Fruit fly (Drosophila melanogaster) whole organism, embryonic: ENCODE measurements around the gene CG33287.
A peak's percentile ranks its signal among the peaks of the same experiment; 100 is the strongest.

ENCODE experiments used
- ATbp ChIP-seq: fragments of 200-800 bp; sonication (Bioruptor generic); optimal IDR thresholded peaks from 2 replicates; lab custom pipeline; 2017; ENCODE audit warnings: missing biosample characterization, mild to moderate bottlenecking, missing genetic modification characterization, missing genetic modification reagents
- Antp ChIP-seq: fragments of 200-800 bp; sonication (Bioruptor generic); optimal IDR thresholded peaks from 3 replicates; lab custom pipeline; 2016; ENCODE audit warnings: missing biosample characterization, missing genetic modification characterization
- Blimp-1 ChIP-seq: fragments of 200-800 bp; sonication (Bioruptor generic); optimal IDR thresholded peaks from 3 replicates; lab custom pipeline; 2018; ENCODE audit warnings: missing biosample characterization, missing genetic modification characterization, mild to moderate bottlenecking, moderate library complexity, missing genetic modification reagents
- CG10462 ChIP-seq: fragments of 200-800 bp; sonication (Bioruptor generic); optimal IDR thresholded peaks from 2 replicates; lab custom pipeline; 2016; ENCODE audit warnings: missing biosample characterization, missing genetic modification characterization
- CG10565 ChIP-seq: fragments of 200-800 bp; sonication (Bioruptor generic); optimal IDR thresholded peaks from 3 replicates; lab custom pipeline; 2016; ENCODE audit warnings: missing biosample characterization, mild to moderate bottlenecking, missing genetic modification characterization
- CG12219 ChIP-seq: fragments of 200-800 bp; sonication (Bioruptor generic); optimal IDR thresholded peaks from 3 replicates; lab custom pipeline; 2018; ENCODE audit warnings: missing biosample characterization, mild to moderate bottlenecking, missing genetic modification characterization
- CG12236 ChIP-seq: fragments of 200-800 bp; sonication (Bioruptor generic); optimal IDR thresholded peaks from 2 replicates; lab custom pipeline; 2016; ENCODE audit warnings: missing biosample characterization, missing genetic modification characterization
- CG13624 ChIP-seq: fragments of 200-800 bp; sonication (Bioruptor generic); optimal IDR thresholded peaks from 2 replicates; lab custom pipeline; 2016; ENCODE audit warnings: missing biosample characterization, missing genetic modification characterization
- CG15601 ChIP-seq: fragments of 200-800 bp; sonication (Bioruptor generic); optimal IDR thresholded peaks from 3 replicates; lab custom pipeline; 2019; ENCODE audit warnings: missing biosample characterization, mild to moderate bottlenecking, missing genetic modification characterization, moderate library complexity
- CG1647 ChIP-seq: fragments of 200-800 bp; sonication (Bioruptor generic); optimal IDR thresholded peaks from 3 replicates; lab custom pipeline; 2016; ENCODE audit warnings: missing biosample characterization, missing genetic modification characterization
- CG16779 ChIP-seq: fragments of 200-800 bp; sonication (Bioruptor generic); IDR thresholded peaks from 2 replicates; pipeline ENCODE4 v1.3.6; 2022; ENCODE audit warnings: missing biosample characterization, missing genetic modification characterization
- CG18262 ChIP-seq: fragments of 200-800 bp; optimal IDR thresholded peaks from 3 replicates; lab custom pipeline; 2019; ENCODE audit warnings: missing biosample characterization, mild to moderate bottlenecking, missing genetic modification characterization, moderate library complexity
- CG18619 ChIP-seq: fragments of 200-800 bp; sonication (Bioruptor generic); optimal IDR thresholded peaks from 3 replicates; lab custom pipeline; 2017; ENCODE audit warnings: missing biosample characterization, mild to moderate bottlenecking, missing genetic modification characterization
- CG31441 ChIP-seq: fragments of 200-800 bp; sonication (Bioruptor generic); IDR thresholded peaks from 2 replicates; pipeline ENCODE4 v1.3.6; 2022; ENCODE audit warnings: missing biosample characterization, missing genetic modification characterization
- CG6175 ChIP-seq: fragments of 200-800 bp; sonication (Bioruptor generic); IDR thresholded peaks from 3 replicates; pipeline ENCODE4 v1.3.6; 2022; ENCODE audit warnings: missing biosample characterization, missing genetic modification characterization
- CG6272 ChIP-seq: fragments of 200-800 bp; sonication (Bioruptor generic); IDR thresholded peaks from 2 replicates; pipeline ENCODE4 v1.3.6; 2022; ENCODE audit warnings: missing biosample characterization, missing genetic modification characterization
- CG6765 ChIP-seq: fragments of 200-800 bp; sonication (Bioruptor generic); optimal IDR thresholded peaks from 3 replicates; lab custom pipeline; 2017; ENCODE audit warnings: missing biosample characterization, mild to moderate bottlenecking, missing genetic modification characterization
- CG8765 ChIP-seq: fragments of 200-800 bp; sonication (Bioruptor generic); IDR thresholded peaks from 2 replicates; pipeline ENCODE4 v1.3.6; 2022; ENCODE audit warnings: missing biosample characterization, missing genetic modification characterization
- Dad ChIP-seq: fragments of 200-800 bp; sonication (Bioruptor generic); optimal IDR thresholded peaks from 3 replicates; lab custom pipeline; 2016; ENCODE audit warnings: missing biosample characterization, missing genetic modification characterization
- Drgx ChIP-seq: fragments of 200-800 bp; sonication (Bioruptor generic); IDR thresholded peaks from 2 replicates; pipeline ENCODE4 v1.3.6; 2022; ENCODE audit warnings: missing biosample characterization, missing genetic modification characterization
- E2f2 ChIP-seq: fragments of 200-800 bp; sonication (Bioruptor generic); IDR thresholded peaks from 2 replicates; pipeline ENCODE4 v1.3.6; 2022; ENCODE audit warnings: missing biosample characterization, missing genetic modification characterization
- H15 ChIP-seq: fragments of 200-800 bp; sonication (Bioruptor generic); IDR thresholded peaks from 3 replicates; pipeline ENCODE4 v1.3.6; 2022; ENCODE audit warnings: missing biosample characterization, missing genetic modification characterization
- Poxn ChIP-seq: fragments of 200-800 bp; sonication (Bioruptor generic); IDR thresholded peaks from 2 replicates; pipeline ENCODE4 v1.3.6; 2022; ENCODE audit warnings: missing biosample characterization, missing genetic modification characterization
- Sin3A ChIP-seq: fragments of >200 bp; optimal IDR thresholded peaks from 2 replicates; lab custom pipeline; 2018
- Six4 ChIP-seq: fragments of 200-800 bp; sonication (Bioruptor generic); optimal IDR thresholded peaks from 2 replicates; lab custom pipeline; 2016; ENCODE audit warnings: missing biosample characterization, missing genetic modification characterization
- Sry-β ChIP-seq: fragments of 200-800 bp; sonication (Bioruptor generic); optimal IDR thresholded peaks from 2 replicates; lab custom pipeline; 2018; ENCODE audit warnings: missing biosample characterization, mild to moderate bottlenecking, missing genetic modification characterization, moderate library complexity
- Sry-δ ChIP-seq: fragments of 200-800 bp; sonication (Bioruptor generic); optimal IDR thresholded peaks from 2 replicates; lab custom pipeline; 2016; ENCODE audit warnings: missing biosample characterization, missing genetic modification characterization
- br ChIP-seq: fragments of >200 bp; optimal IDR thresholded peaks from 2 replicates; lab custom pipeline; 2017
- bsh ChIP-seq, 2 experiments: fragments of 200-800 bp; sonication (Bioruptor generic); optimal IDR thresholded peaks; 2 replicates each; lab custom pipeline; 2017 to 2018; ENCODE audit warnings: mild to moderate bottlenecking in 2 of 2, missing biosample characterization in 2 of 2, missing genetic modification characterization in 2 of 2, moderate library complexity in 1 of 2
- caup ChIP-seq: fragments of 200-800 bp; sonication (Bioruptor generic); optimal IDR thresholded peaks from 3 replicates; lab custom pipeline; 2017; ENCODE audit warnings: missing biosample characterization, mild to moderate bottlenecking, missing genetic modification characterization, moderate library complexity; ENCODE audit not compliant: severe bottlenecking
- chn ChIP-seq: fragments of 200-800 bp; sonication (Bioruptor generic); optimal IDR thresholded peaks from 2 replicates; lab custom pipeline; 2016; ENCODE audit warnings: missing biosample characterization, missing genetic modification characterization
- ci ChIP-seq: fragments of 200-800 bp; sonication (Bioruptor generic); IDR thresholded peaks from 3 replicates; pipeline ENCODE4 v1.3.6; 2022; ENCODE audit warnings: missing biosample characterization, missing genetic modification characterization
- corto ChIP-seq: fragments of 200-800 bp; sonication (Bioruptor generic); optimal IDR thresholded peaks from 2 replicates; lab custom pipeline; 2016; ENCODE audit warnings: missing biosample characterization, mild to moderate bottlenecking, missing genetic modification characterization, moderate library complexity
- croc ChIP-seq: fragments of 200-800 bp; sonication (Bioruptor generic); conservative IDR thresholded peaks from 3 replicates; pipeline ENCODE4 v1.3.6; 2022; ENCODE audit warnings: missing biosample characterization, missing genetic modification characterization
- fd96Cb ChIP-seq: fragments of 200-800 bp; sonication (Bioruptor generic); optimal IDR thresholded peaks from 2 replicates; lab custom pipeline; 2018; ENCODE audit warnings: missing biosample characterization, mild to moderate bottlenecking, missing genetic modification characterization, moderate library complexity
- ftz-f1 ChIP-seq: fragments of 200-800 bp; sonication (Bioruptor generic); optimal IDR thresholded peaks from 2 replicates; lab custom pipeline; 2016; ENCODE audit warnings: missing biosample characterization, missing genetic modification characterization
- gcm2 ChIP-seq: fragments of 200-800 bp; sonication (Bioruptor generic); optimal IDR thresholded peaks from 2 replicates; lab custom pipeline; 2016; ENCODE audit warnings: missing biosample characterization, missing genetic modification characterization
- grau ChIP-seq: fragments of 200-800 bp; optimal IDR thresholded peaks from 3 replicates; lab custom pipeline; 2019; ENCODE audit warnings: missing biosample characterization, mild to moderate bottlenecking, missing genetic modification characterization, moderate library complexity
- ken ChIP-seq: fragments of 200-800 bp; sonication (Bioruptor generic); IDR thresholded peaks from 3 replicates; pipeline ENCODE4 v1.3.6; 2022; ENCODE audit warnings: missing biosample characterization, missing genetic modification characterization
- mam ChIP-seq: fragments of 200-800 bp; sonication (Bioruptor generic); optimal IDR thresholded peaks from 3 replicates; lab custom pipeline; 2016; ENCODE audit warnings: missing biosample characterization, missing genetic modification characterization
- nom ChIP-seq: fragments of 200-800 bp; sonication (Bioruptor generic); optimal IDR thresholded peaks from 2 replicates; lab custom pipeline; 2017; ENCODE audit warnings: missing biosample characterization, missing genetic modification characterization, mild to moderate bottlenecking, moderate library complexity, missing genetic modification reagents
- otp ChIP-seq: fragments of 200-800 bp; sonication (Bioruptor generic); IDR thresholded peaks from 3 replicates; pipeline ENCODE4, ENCODE4 v1.3.6; 2022; ENCODE audit warnings: missing biosample characterization, missing genetic modification characterization
- prd ChIP-seq, 3 experiments: fragments of >200 bp in 2 of 3; fragments of 200-800 bp in 1 of 3; sonication (Bioruptor generic) in 1 of 3; optimal IDR thresholded peaks in 2 of 3; IDR thresholded peaks in 1 of 3; 2 replicates in 2 of 3; 3 replicates in 1 of 3; pipeline versions ENCODE4 v1.3.6 to Lab custom; 2017 to 2022; ENCODE audit warnings: missing biosample characterization in 1 of 3, missing genetic modification characterization in 1 of 3
- sc ChIP-seq, 3 experiments: fragments of >200 bp in 2 of 3; fragments of 200-800 bp in 1 of 3; sonication (Bioruptor generic) in 1 of 3; optimal IDR thresholded peaks; 2 replicates in 2 of 3; 3 replicates in 1 of 3; lab custom pipeline; 2017; ENCODE audit warnings: mild to moderate bottlenecking in 1 of 3, missing biosample characterization in 1 of 3, missing genetic modification characterization in 1 of 3, missing genetic modification reagents in 1 of 3
- slbo ChIP-seq: fragments of 200-800 bp; sonication (Bioruptor generic); IDR thresholded peaks from 2 replicates; pipeline ENCODE4 v1.3.6; 2022; ENCODE audit warnings: missing biosample characterization, missing genetic modification characterization
- sob ChIP-seq: fragments of 200-800 bp; sonication (Bioruptor generic); IDR thresholded peaks from 2 replicates; pipeline ENCODE4 v1.3.6; 2022; ENCODE audit warnings: missing biosample characterization, missing genetic modification characterization
- usp ChIP-seq: fragments of >200 bp; optimal IDR thresholded peaks from 2 replicates; lab custom pipeline; 2017; ENCODE audit warnings: missing biosample characterization, missing genetic modification characterization
- vfl ChIP-seq: fragments of 200-800 bp; sonication (Bioruptor generic); optimal IDR thresholded peaks from 2 replicates; lab custom pipeline; 2016; ENCODE audit warnings: missing biosample characterization, missing genetic modification characterization
- vnd ChIP-seq: fragments of 200-800 bp; sonication (Bioruptor generic); IDR thresholded peaks from 3 replicates; pipeline ENCODE4 v1.3.6; 2022; ENCODE audit warnings: missing biosample characterization, missing genetic modification characterization; ENCODE audit not compliant: partially characterized antibody
- zfh1 ChIP-seq: fragments of 200-800 bp; sonication (Bioruptor generic); IDR thresholded peaks from 3 replicates; pipeline ENCODE4 v1.3.6; 2022; ENCODE audit warnings: missing biosample characterization, missing genetic modification characterization

The CG33287 gene

dm6 chr3L:20950520-20951135 lies 19.8 kb downstream of the CG33287 start (continued):
- TF ChIP-seq sc (optimal IDR thresholded peaks at IDR 0.05; lab: Kevin White, UChicago) (no peak), sc (GFP tag; optimal IDR thresholded peaks at IDR 0.05; lab: Kevin White, UChicago) (peak; percentile 61), nom (GFP tag; lab: Kevin White, UChicago) (peak; percentile 65), grau (tag; lab: Kevin White, UChicago) (peak; percentile 8), CG6765 (GFP tag; lab: Kevin White, UChicago) (no peak), bsh (GFP tag; optimal IDR thresholded peaks at IDR 0.05; lab: Kevin White, UChicago) (peak; percentile 45 to 94), Drgx (peak; percentile 69), corto (GFP tag; lab: Kevin White, UChicago) (peak; percentile 54), Dad (GFP tag; lab: Kevin White, UChicago) (no peak), Blimp-1 (peak; percentile 36), CG31441 (0 out of 2 replicates have a peak, but pooled peaks have one; percentile 26), CG18262 (peak; percentile 50), fd96Cb (tag; lab: Kevin White, UChicago) (peak; percentile 37), CG15601 (tag; lab: Kevin White, UChicago) (no peak), ATbp (peak; percentile 7)

dm6 chr3L:20950136-20950499 lies 20.3 kb downstream of the CG33287 start:
- no peak for TF ChIP-seq CG8765 (GFP tag; lab: Robert Waterston, UW)
- TF ChIP-seq zfh1: peak; percentile 66
- TF ChIP-seq CG10462 (GFP tag; lab: Kevin White, UChicago): peak; percentile 28
- TF ChIP-seq Sry-β (GFP tag; lab: Kevin White, UChicago): peak; percentile 26
- TF ChIP-seq ftz-f1 (GFP tag; lab: Kevin White, UChicago): no peak
- no peak for TF ChIP-seq otp
- TF ChIP-seq slbo (GFP tag; lab: Robert Waterston, UW): no peak
- TF ChIP-seq ci (GFP tag; lab: Robert Waterston, UW): peak; percentile 71; the same call in 2 of the 3 replicates
- TF ChIP-seq caup (GFP tag; lab: Kevin White, UChicago): no peak
- TF ChIP-seq Sry-δ (GFP tag; lab: Kevin White, UChicago): no peak
- peak; percentile 51 for TF ChIP-seq Six4 (GFP tag; lab: Kevin White, UChicago)
- TF ChIP-seq sob (GFP tag; lab: Robert Waterston, UW): no peak
- peak; percentile 71 for TF ChIP-seq H15 (GFP tag; lab: Robert Waterston, UW)
- no peak for TF ChIP-seq CG12236 (GFP tag; lab: Kevin White, UChicago)
- TF ChIP-seq Sin3A (lab: Kevin White, UChicago): no peak
- TF ChIP-seq CG13624 (GFP tag; lab: Kevin White, UChicago): no peak
- peak; percentile 48 for TF ChIP-seq CG18619 (GFP tag; lab: Kevin White, UChicago)
- TF ChIP-seq Antp (GFP tag; lab: Kevin White, UChicago): no peak
- no peak for TF ChIP-seq CG1647
- TF ChIP-seq vnd (GFP tag; lab: Robert Waterston, UW): no peak
- no peak for TF ChIP-seq usp (GFP tag; lab: Kevin White, UChicago)
- TF ChIP-seq CG16779: no peak
- no peak for TF ChIP-seq br
- TF ChIP-seq chn (GFP tag; lab: Kevin White, UChicago): peak; percentile 2
- TF ChIP-seq CG10565: no peak
- TF ChIP-seq CG12219 (GFP tag; lab: Kevin White, UChicago): no peak
- no peak for TF ChIP-seq CG6272 (GFP tag; lab: Robert Waterston, UW)
- no peak for TF ChIP-seq gcm2 (GFP tag; lab: Kevin White, UChicago)
- no peak for TF ChIP-seq prd (optimal IDR thresholded peaks at IDR 0.05; lab: Kevin White, UChicago)
- TF ChIP-seq prd (GFP tag; IDR thresholded peaks at IDR 0.05; lab: Robert Waterston, UW): peak; percentile 58; the same call in 1 of the 3 replicates
- TF ChIP-seq vfl (GFP tag; lab: Kevin White, UChicago): no peak
- peak; percentile 52; the same call in 1 of the 3 replicates for TF ChIP-seq ken (GFP tag; lab: Robert Waterston, UW)
- TF ChIP-seq CG6765 (GFP tag; lab: Kevin White, UChicago): no peak
- TF ChIP-seq CG6175: no peak
- peak; percentile 66 for TF ChIP-seq croc
- no peak for TF ChIP-seq mam
- no peak for TF ChIP-seq Poxn (GFP tag; lab: Robert Waterston, UW)
- TF ChIP-seq E2f2: 0 out of 2 replicates have a peak, but pooled peaks have one; percentile 5
